Worm (Caenorhabditis elegans): ENCODE data around the gene ttn-1.

DNA sequence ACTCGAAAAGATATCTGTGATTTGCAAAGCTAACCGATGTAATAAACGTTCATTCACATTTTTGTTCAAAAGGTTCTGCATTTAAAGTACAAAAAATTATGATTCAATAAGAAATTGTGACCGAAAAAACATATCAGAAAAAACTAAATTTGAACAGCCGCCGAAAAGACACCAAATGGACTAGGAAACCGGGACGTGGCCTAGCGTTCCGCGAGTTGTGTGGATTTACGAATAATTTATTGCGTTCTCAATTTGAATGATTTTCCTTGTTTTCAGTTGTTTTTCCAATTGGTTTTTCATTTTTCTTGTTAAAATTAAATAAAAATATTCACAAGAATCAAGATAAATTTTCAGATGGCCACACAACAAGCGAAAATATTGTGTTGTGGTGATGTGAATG is 95.0 kb downstream of the ttn-1 start, which contains the start of gene cwf-19L1:
- TF ChIP-seq skn-1 (tag; optimal IDR thresholded peaks at IDR 0.05) (no peak), elt-1 (tag; optimal IDR thresholded peaks at IDR 0.05) (no peak)

Data from whole organism, L2 larva.